Worm (Caenorhabditis elegans): Measurements from ENCODE around the gene col-147.

DNA sequence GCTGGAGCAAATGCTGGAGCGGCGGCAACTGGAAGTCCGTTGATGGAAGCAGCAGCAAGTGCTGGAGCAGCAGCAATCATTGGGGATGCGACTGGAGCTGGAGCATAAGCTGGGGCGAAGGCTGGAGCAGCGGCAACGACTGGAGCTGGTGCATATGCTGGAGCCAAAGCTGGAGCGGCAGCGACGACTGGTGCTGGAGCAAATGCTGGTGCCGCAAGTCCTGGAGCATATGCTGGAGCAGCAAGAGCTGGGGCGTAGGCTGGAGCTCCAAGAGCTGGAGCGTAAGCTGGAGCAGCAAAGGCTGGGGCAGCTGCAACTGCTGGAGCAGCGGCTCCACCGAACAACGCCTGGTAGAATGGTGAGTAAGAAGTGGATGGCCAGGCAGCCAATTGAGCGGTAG, 14.7 kb downstream of the col-147 start:
- TF ChIP-seq ztf-23 (GFP tag; IDR thresholded peaks at IDR 0.05) (no peak), ztf-29 (GFP tag; IDR thresholded peaks at IDR 0.05) (no peak), T22C8.4 (GFP tag; IDR thresholded peaks at IDR 0.05) (0 out of 2 replicates have a peak, but pooled peaks have one; percentile 18), ref-1 (GFP tag; conservative IDR thresholded peaks at IDR 0.05) (no peak)
